Fruit fly (Drosophila melanogaster): Measurements from ENCODE around the gene His3.3A.

His3.3A gene

dm6 chr2L:5043043-5043442 is 11.8 kb upstream of the His3.3A start, which contains the start of the genes CG33995, CG44000 and CG44001 (continued):
- TF ChIP-seq CG11762 (GFP tag; optimal IDR thresholded peaks at IDR 0.05; ENCODE audit: insufficient read depth) (no peak), achi (GFP tag; optimal IDR thresholded peaks at IDR 0.05) (peak; percentile 5), CG4318 (GFP tag; optimal IDR thresholded peaks at IDR 0.05) (no peak), Ets21C (GFP tag; optimal IDR thresholded peaks at IDR 0.05) (peak; percentile 29), CG6276 (GFP tag; optimal IDR thresholded peaks at IDR 0.05) (no peak), Hr4 (GFP tag; optimal IDR thresholded peaks at IDR 0.05) (peak; percentile 20), CG8632 (GFP tag; optimal IDR thresholded peaks at IDR 0.05) (no peak), CG3032 (tag; optimal IDR thresholded peaks at IDR 0.05) (peak; percentile 47), CG6854 (GFP tag; optimal IDR thresholded peaks at IDR 0.05) (no peak), OdsH (GFP tag; optimal IDR thresholded peaks at IDR 0.05) (peak; percentile 33), topi (GFP tag; optimal IDR thresholded peaks at IDR 0.05) (peak; percentile 42), fd59A (GFP tag; optimal IDR thresholded peaks at IDR 0.05) (no peak)

dm6 chr2L:5043495-5044146 is 11.2 kb upstream of the His3.3A start:
- TF ChIP-seq topi (GFP tag; optimal IDR thresholded peaks at IDR 0.05) (peak; percentile 62), Eip78C (GFP tag) (peak; percentile 75), esn (GFP tag; optimal IDR thresholded peaks at IDR 0.05) (peak; percentile 70), spab (GFP tag; optimal IDR thresholded peaks at IDR 0.05) (peak; percentile 50), Sox102F (GFP tag; optimal IDR thresholded peaks at IDR 0.05) (peak; percentile 70), CG8119 (GFP tag; IDR thresholded peaks at IDR 0.05) (peak; percentile 74), CG6163 (GFP tag; IDR thresholded peaks at IDR 0.05) (peak; percentile 86), Ets96B (tag; optimal IDR thresholded peaks at IDR 0.05) (peak; percentile 57), dac (GFP tag; optimal IDR thresholded peaks at IDR 0.05) (peak; percentile 75), CG34406 (GFP tag; optimal IDR thresholded peaks at IDR 0.05) (peak; percentile 56), CG1621 (tag; optimal IDR thresholded peaks at IDR 0.05) (peak; percentile 49), ss (GFP tag; optimal IDR thresholded peaks at IDR 0.05) (peak; percentile 25 to 27), Hr4 (GFP tag; optimal IDR thresholded peaks at IDR 0.05) (peak; percentile 79), CG4318 (GFP tag; optimal IDR thresholded peaks at IDR 0.05) (peak; percentile 76), CG8632 (GFP tag; optimal IDR thresholded peaks at IDR 0.05) (peak; percentile 45), Met (GFP tag; optimal IDR thresholded peaks at IDR 0.05) (peak; percentile 50), pdm3 (GFP tag; optimal IDR thresholded peaks at IDR 0.05) (peak; percentile 80), achi (GFP tag; optimal IDR thresholded peaks at IDR 0.05) (peak; percentile 72), dsx (GFP tag; optimal IDR thresholded peaks at IDR 0.05; ENCODE audit: poor library complexity, severe bottlenecking) (peak; percentile 47), CG9139 (GFP tag; optimal IDR thresholded peaks at IDR 0.05) (no peak), OdsH (GFP tag; optimal IDR thresholded peaks at IDR 0.05) (peak; percentile 85), vri (GFP tag; optimal IDR thresholded peaks at IDR 0.05) (no peak), CG6808 (GFP tag; optimal IDR thresholded peaks at IDR 0.05) (peak; percentile 61), fd85E (GFP tag; optimal IDR thresholded peaks at IDR 0.05) (no peak), CG15336 (GFP tag; IDR thresholded peaks at IDR 0.05) (peak; percentile 67), Ets21C (GFP tag; optimal IDR thresholded peaks at IDR 0.05) (peak; percentile 62), CG11902 (GFP tag; optimal IDR thresholded peaks at IDR 0.05) (peak; percentile 45), CG11762 (GFP tag; optimal IDR thresholded peaks at IDR 0.05; ENCODE audit: insufficient read depth) (peak; percentile 30), CG3032 (tag; optimal IDR thresholded peaks at IDR 0.05) (peak; percentile 59), CG10669 (GFP tag; optimal IDR thresholded peaks at IDR 0.05) (peak; percentile 66), Eip93F (GFP tag; optimal IDR thresholded peaks at IDR 0.05) (peak; percentile 10), acj6 (GFP tag; optimal IDR thresholded peaks at IDR 0.05) (peak; percentile 77), Sox14 (GFP tag; optimal IDR thresholded peaks at IDR 0.05) (peak; percentile 61), Gug (GFP tag; IDR thresholded peaks at IDR 0.05) (peak; percentile 57), svp (GFP tag) (peak; percentile 85), Hr39 (GFP tag; optimal IDR thresholded peaks at IDR 0.05) (peak; percentile 72), fkh (GFP tag; optimal IDR thresholded peaks at IDR 0.05) (no peak), Lpt (GFP tag; optimal IDR thresholded peaks at IDR 0.05) (peak; percentile 78), cyc (GFP tag; optimal IDR thresholded peaks at IDR 0.05) (peak; percentile 56), lz (GFP tag; optimal IDR thresholded peaks at IDR 0.05) (peak; percentile 68), CG3919 (GFP tag; optimal IDR thresholded peaks at IDR 0.05) (peak; percentile 69), salr (GFP tag; optimal IDR thresholded peaks at IDR 0.05) (peak; percentile 45 to 52), CG6792 (GFP tag; optimal IDR thresholded peaks at IDR 0.05) (peak; percentile 53), Smox (GFP tag; optimal IDR thresholded peaks at IDR 0.05) (peak; percentile 61), CG6276 (GFP tag; optimal IDR thresholded peaks at IDR 0.05) (peak; percentile 72)
